Fruit fly (Drosophila melanogaster): Measurements from ENCODE around the gene stg.

stg gene

dm6 chr3R:29290588-29291530 is 35.3 kb upstream of the stg start:
- TF ChIP-seq cic (GFP tag; optimal IDR thresholded peaks at IDR 0.05) (peak; percentile 34), Clk (GFP tag; optimal IDR thresholded peaks at IDR 0.05) (no peak)

dm6 chr3R:29287320-29287957 is 31.8 kb upstream of the stg start:
- no peak for TF ChIP-seq CG11617 (GFP tag; optimal IDR thresholded peaks at IDR 0.05)
- TF ChIP-seq tj (GFP tag; optimal IDR thresholded peaks at IDR 0.05), result peak; percentile 77
- TF ChIP-seq CG7101 (tag; optimal IDR thresholded peaks at IDR 0.05), result no peak
- TF ChIP-seq kay (GFP tag; ENCODE audit: borderline replicate concordance), result no peak
- no peak for TF ChIP-seq cic (GFP tag; optimal IDR thresholded peaks at IDR 0.05)

dm6 chr3R:29284315-29284714 is 28.7 kb upstream of the stg start:
- TF ChIP-seq CG7101 (tag; optimal IDR thresholded peaks at IDR 0.05), result no peak
- no peak for TF ChIP-seq CG5204 (GFP tag; optimal IDR thresholded peaks at IDR 0.05)
- TF ChIP-seq CG33017 (tag; optimal IDR thresholded peaks at IDR 0.05), result no peak
- TF ChIP-seq CG1620 (GFP tag; optimal IDR thresholded peaks at IDR 0.05), result no peak
- TF ChIP-seq ovo (GFP tag; optimal IDR thresholded peaks at IDR 0.05), result no peak
- TF ChIP-seq toe (GFP tag; optimal IDR thresholded peaks at IDR 0.05), result no peak
- TF ChIP-seq cnc (optimal IDR thresholded peaks at IDR 0.05), result no peak
- TF ChIP-seq CG7045 (GFP tag; optimal IDR thresholded peaks at IDR 0.05), result no peak
- TF ChIP-seq cic (GFP tag; optimal IDR thresholded peaks at IDR 0.05), result no peak
- no peak for TF ChIP-seq bab1 (GFP tag; optimal IDR thresholded peaks at IDR 0.05)
- TF ChIP-seq Clk (GFP tag; optimal IDR thresholded peaks at IDR 0.05), result no peak
- TF ChIP-seq CG11617 (GFP tag; optimal IDR thresholded peaks at IDR 0.05), result no peak
- no peak for TF ChIP-seq Mnt (GFP tag; optimal IDR thresholded peaks at IDR 0.05)
- TF ChIP-seq CG14711 (tag; optimal IDR thresholded peaks at IDR 0.05), result no peak
- no peak for TF ChIP-seq Crg-1 (GFP tag; optimal IDR thresholded peaks at IDR 0.05)
- TF ChIP-seq CG12768 (GFP tag; optimal IDR thresholded peaks at IDR 0.05), result no peak
- no peak for TF ChIP-seq tj (GFP tag; optimal IDR thresholded peaks at IDR 0.05)

- TF ChIP-seq Clk (GFP tag; optimal IDR thresholded peaks at IDR 0.05), result no peak
- peak; percentile 44 for TF ChIP-seq tj (GFP tag; optimal IDR thresholded peaks at IDR 0.05)
- TF ChIP-seq cic (GFP tag; optimal IDR thresholded peaks at IDR 0.05), result no peak
- TF ChIP-seq CG5204 (GFP tag; optimal IDR thresholded peaks at IDR 0.05), result no peak
- TF ChIP-seq bab1 (GFP tag; optimal IDR thresholded peaks at IDR 0.05), result no peak
These were observed 27.5 kb upstream of the stg start for dm6 chr3R:29282939-29283616.

- no peak for TF ChIP-seq Crg-1 (GFP tag; optimal IDR thresholded peaks at IDR 0.05)
- TF ChIP-seq Mnt (GFP tag; optimal IDR thresholded peaks at IDR 0.05), result no peak
- TF ChIP-seq CG7101 (tag; optimal IDR thresholded peaks at IDR 0.05), result no peak
- no peak for TF ChIP-seq CG5204 (GFP tag; optimal IDR thresholded peaks at IDR 0.05)
- TF ChIP-seq CG1620 (GFP tag; optimal IDR thresholded peaks at IDR 0.05), result no peak
- TF ChIP-seq CG33017 (tag; optimal IDR thresholded peaks at IDR 0.05), result no peak
- no peak for TF ChIP-seq cnc (optimal IDR thresholded peaks at IDR 0.05)
- TF ChIP-seq kay (GFP tag; ENCODE audit: borderline replicate concordance), result no peak
- TF ChIP-seq tj (GFP tag; optimal IDR thresholded peaks at IDR 0.05), result no peak
- no peak for TF ChIP-seq Hr96 (GFP tag; optimal IDR thresholded peaks at IDR 0.05)
These were observed 25.3 kb upstream of the stg start for dm6 chr3R:29280633-29281572.

- TF ChIP-seq tj (GFP tag; optimal IDR thresholded peaks at IDR 0.05), result no peak
- TF ChIP-seq cnc (optimal IDR thresholded peaks at IDR 0.05), result no peak
- TF ChIP-seq Crg-1 (GFP tag; optimal IDR thresholded peaks at IDR 0.05), result no peak
- no peak for TF ChIP-seq Clk (GFP tag; optimal IDR thresholded peaks at IDR 0.05)
- no peak for TF ChIP-seq Mnt (GFP tag; optimal IDR thresholded peaks at IDR 0.05)
- TF ChIP-seq pad (GFP tag; optimal IDR thresholded peaks at IDR 0.05), result no peak
- TF ChIP-seq CG33017 (tag; optimal IDR thresholded peaks at IDR 0.05), result no peak
- no peak for TF ChIP-seq CG5204 (GFP tag; optimal IDR thresholded peaks at IDR 0.05)
- TF ChIP-seq toe (GFP tag; optimal IDR thresholded peaks at IDR 0.05), result no peak
- no peak for TF ChIP-seq bab1 (GFP tag; optimal IDR thresholded peaks at IDR 0.05)
- no peak for TF ChIP-seq CG12768 (GFP tag; optimal IDR thresholded peaks at IDR 0.05)
- no peak for TF ChIP-seq Hr96 (GFP tag; optimal IDR thresholded peaks at IDR 0.05)
- TF ChIP-seq ovo (GFP tag; optimal IDR thresholded peaks at IDR 0.05), result no peak
- no peak for TF ChIP-seq kay (GFP tag; ENCODE audit: borderline replicate concordance)
These were observed 24.1 kb upstream of the stg start for dm6 chr3R:29279557-29280203.

Measured in whole organism, adult.